Worm (Caenorhabditis elegans) whole organism, midembryonic: ENCODE measurements around the gene C02F4.4.

ENCODE experiments used
- cog-1 ChIP-seq: sonication (generic microtip); optimal IDR thresholded peaks from 2 replicates; lab custom pipeline; 2016; ENCODE audit warnings: missing genetic modification characterization, missing compliant biosample characterization
- flt-1 ChIP-seq: fragments of 200-800 bp; sonication (Bioruptor generic); IDR thresholded peaks from 2 replicates; pipeline ENCODE4 v1.3.6; 2022; ENCODE audit warnings: missing genetic modification characterization, missing compliant biosample characterization
- klf-2 ChIP-seq: fragments of 200-800 bp; sonication (Bioruptor generic); conservative IDR thresholded peaks from 2 replicates; pipeline ENCODE4 v1.3.6; 2022; ENCODE audit warnings: missing genetic modification reagents, missing genetic modification characterization, missing compliant biosample characterization
- med-1 ChIP-seq: sonication (generic microtip); optimal IDR thresholded peaks from 2 replicates; lab custom pipeline; 2017; ENCODE audit warnings: missing genetic modification characterization, mild to moderate bottlenecking, missing compliant biosample characterization, antibody characterized with exemption, missing genetic modification reagents; ENCODE audit not compliant: insufficient read depth
- ref-1 ChIP-seq: fragments of 200-800 bp; sonication (Bioruptor generic); conservative IDR thresholded peaks from 2 replicates; pipeline ENCODE4 v1.3.6; 2022; ENCODE audit warnings: missing genetic modification reagents, missing genetic modification characterization, missing compliant biosample characterization
- tab-1 ChIP-seq: fragments of 200-800 bp; sonication (Bioruptor generic); IDR thresholded peaks from 2 replicates; pipeline ENCODE4 v1.3.6; 2022; ENCODE audit warnings: missing genetic modification characterization, missing compliant biosample characterization
- ztf-23 ChIP-seq: fragments of 200-800 bp; sonication (Bioruptor generic); IDR thresholded peaks from 2 replicates; pipeline ENCODE4 v1.3.6; 2022; ENCODE audit warnings: missing genetic modification reagents, missing genetic modification characterization, missing compliant biosample characterization

DNA sequence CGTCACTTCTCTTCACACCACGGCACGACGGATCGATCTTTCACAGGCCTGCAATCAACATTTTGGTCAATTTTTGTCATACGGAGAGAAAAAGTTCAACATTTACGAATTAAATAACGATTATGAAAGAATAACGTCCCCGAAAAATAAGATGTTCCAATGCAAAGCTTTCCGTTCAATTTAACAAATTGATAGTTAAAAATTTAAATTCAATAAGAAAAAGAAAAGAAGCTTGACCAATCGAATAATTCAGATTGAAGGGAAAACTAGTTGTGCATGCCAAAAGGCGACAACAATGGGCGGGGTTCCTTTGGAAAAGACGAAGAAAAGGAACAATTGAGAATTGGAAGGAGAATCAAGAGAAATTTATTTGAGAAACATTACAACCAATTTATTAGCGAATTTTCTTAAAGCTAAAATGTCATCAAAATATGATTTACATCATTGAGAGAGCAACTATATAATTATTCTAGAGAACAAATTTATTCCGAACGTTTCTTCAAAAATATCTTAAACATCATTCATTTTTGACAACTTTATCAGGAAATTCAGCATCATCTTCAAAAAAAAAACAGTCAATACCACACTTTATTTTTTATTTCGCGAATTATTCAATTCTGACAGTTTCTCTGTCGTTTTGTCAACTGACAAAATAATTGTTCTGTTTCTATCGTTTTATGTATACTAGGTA lies 13.3 kb downstream of the C02F4.4 start, which contains the start of gene tax-6:
- TF ChIP-seq tab-1 (GFP tag; lab: Robert Waterston, UW) = no peak
- no peak for TF ChIP-seq cog-1 (tag; lab: Kevin White, UChicago)
- no peak for TF ChIP-seq ref-1 (GFP tag; lab: Robert Waterston, UW)
- TF ChIP-seq med-1 (GFP tag; lab: Kevin White, UChicago) = no peak
- TF ChIP-seq flt-1 (GFP tag; lab: Robert Waterston, UW) = no peak
- no peak for TF ChIP-seq klf-2 (GFP tag; lab: Robert Waterston, UW)
- TF ChIP-seq ztf-23 (GFP tag; lab: Robert Waterston, UW) = no peak
